Worm (Caenorhabditis elegans) whole organism, late embryonic: ENCODE results near the gene ubc-22.
A peak's percentile ranks its signal among the peaks of the same experiment; 100 is the strongest.

Experiments used
- C38D4.7 ChIP-seq: fragments of 200-800 bp; sonication (Bioruptor generic); optimal IDR thresholded peaks from 2 replicates; lab custom pipeline; 2018; ENCODE audit warnings: mild to moderate bottlenecking, missing genetic modification characterization, moderate library complexity, missing compliant biosample characterization
- F13H6.1 ChIP-seq: sonication (generic microtip); optimal IDR thresholded peaks from 2 replicates; lab custom pipeline; 2016; ENCODE audit warnings: missing genetic modification characterization, missing compliant biosample characterization
- K09A11.1 ChIP-seq: sonication (generic microtip); optimal IDR thresholded peaks from 2 replicates; lab custom pipeline; 2017; ENCODE audit warnings: antibody characterized with exemption, mild to moderate bottlenecking, missing genetic modification characterization, missing compliant biosample characterization; ENCODE audit not compliant: insufficient read depth
- Y22D7AL.16 ChIP-seq: sonication (generic microtip); optimal IDR thresholded peaks from 2 replicates; lab custom pipeline; 2016; ENCODE audit warnings: missing genetic modification characterization, missing compliant biosample characterization
- ahr-1 ChIP-seq: sonication (generic microtip); optimal IDR thresholded peaks from 2 replicates; lab custom pipeline; 2016; ENCODE audit warnings: missing genetic modification characterization, missing compliant biosample characterization
- ama-1 ChIP-seq: fragments of 150-350 bp; optimal IDR thresholded peaks from 2 replicates; lab custom pipeline; 2014
- ceh-14 ChIP-seq: sonication (generic microtip); optimal IDR thresholded peaks from 2 replicates; lab custom pipeline; 2016; ENCODE audit warnings: missing genotype, missing genetic modification characterization, missing compliant biosample characterization
- ceh-2 ChIP-seq: sonication (generic microtip); optimal IDR thresholded peaks from 2 replicates; lab custom pipeline; 2016; ENCODE audit warnings: missing genotype, missing genetic modification characterization, missing compliant biosample characterization
- ceh-22 ChIP-seq: sonication (generic microtip); optimal IDR thresholded peaks from 2 replicates; lab custom pipeline; 2017; ENCODE audit warnings: missing biosample characterization, missing genetic modification characterization
- ceh-24 ChIP-seq: sonication (generic microtip); optimal IDR thresholded peaks from 2 replicates; lab custom pipeline; 2016; ENCODE audit warnings: mild to moderate bottlenecking, missing genetic modification characterization, missing compliant biosample characterization
- ceh-34 ChIP-seq: sonication (generic microtip); optimal IDR thresholded peaks from 2 replicates; lab custom pipeline; 2016; ENCODE audit warnings: mild to moderate bottlenecking, missing genetic modification characterization, missing compliant biosample characterization
- ceh-48 ChIP-seq: sonication (generic microtip); optimal IDR thresholded peaks from 2 replicates; lab custom pipeline; 2016; ENCODE audit warnings: missing genetic modification characterization, inconsistent platforms, missing compliant biosample characterization
- ceh-6 ChIP-seq: fragments of 200-800 bp; sonication (Bioruptor generic); optimal IDR thresholded peaks from 2 replicates; lab custom pipeline; 2018; ENCODE audit warnings: mild to moderate bottlenecking, missing genetic modification characterization, missing compliant biosample characterization
- che-1 ChIP-seq: sonication (generic microtip); optimal IDR thresholded peaks from 2 replicates; lab custom pipeline; 2016; ENCODE audit warnings: mild to moderate bottlenecking, missing genetic modification characterization, missing compliant biosample characterization
- dmd-4 ChIP-seq: sonication (generic microtip); optimal IDR thresholded peaks from 2 replicates; lab custom pipeline; 2016; ENCODE audit warnings: borderline replicate concordance, missing genetic modification characterization, missing compliant biosample characterization
- dve-1 ChIP-seq: sonication (generic microtip); optimal IDR thresholded peaks from 2 replicates; lab custom pipeline; 2017; ENCODE audit warnings: antibody characterized with exemption, mild to moderate bottlenecking, missing genetic modification characterization, missing compliant biosample characterization
- elt-4 ChIP-seq: sonication (generic microtip); optimal IDR thresholded peaks from 2 replicates; lab custom pipeline; 2016; ENCODE audit warnings: missing genetic modification characterization, missing compliant biosample characterization
- ets-4 ChIP-seq: sonication (generic microtip); optimal IDR thresholded peaks from 2 replicates; lab custom pipeline; 2016; ENCODE audit warnings: missing genetic modification characterization, missing compliant biosample characterization
- eyg-1 ChIP-seq: sonication (generic microtip); optimal IDR thresholded peaks from 2 replicates; lab custom pipeline; 2016; ENCODE audit warnings: missing genotype, missing genetic modification characterization, missing compliant biosample characterization
- fax-1 ChIP-seq: sonication (generic microtip); optimal IDR thresholded peaks from 2 replicates; lab custom pipeline; 2016; ENCODE audit warnings: missing genotype, missing genetic modification characterization, missing compliant biosample characterization
- fkh-6 ChIP-seq: sonication (generic microtip); optimal IDR thresholded peaks from 2 replicates; lab custom pipeline; 2016; ENCODE audit warnings: missing genetic modification characterization, missing compliant biosample characterization
- gmeb-2 ChIP-seq: sonication (generic microtip); optimal IDR thresholded peaks from 2 replicates; lab custom pipeline; 2016; ENCODE audit warnings: missing genetic modification characterization, inconsistent platforms, missing compliant biosample characterization
- hlh-15 ChIP-seq: sonication (generic microtip); optimal IDR thresholded peaks from 2 replicates; lab custom pipeline; 2016; ENCODE audit warnings: missing genetic modification characterization, missing compliant biosample characterization
- hlh-6 ChIP-seq: sonication (generic microtip); optimal IDR thresholded peaks from 2 replicates; lab custom pipeline; 2016; ENCODE audit warnings: missing genotype, missing genetic modification characterization, missing compliant biosample characterization
- lim-6 ChIP-seq: sonication (generic microtip); optimal IDR thresholded peaks from 2 replicates; lab custom pipeline; 2016; ENCODE audit warnings: missing genetic modification characterization, missing compliant biosample characterization
- lin-11 ChIP-seq: fragments of 200-800 bp; sonication (Bioruptor generic); optimal IDR thresholded peaks from 2 replicates; lab custom pipeline; 2018; ENCODE audit warnings: mild to moderate bottlenecking, missing genetic modification characterization, missing compliant biosample characterization
- madf-2 ChIP-seq: sonication (generic microtip); optimal IDR thresholded peaks from 2 replicates; lab custom pipeline; 2017; ENCODE audit warnings: missing genetic modification characterization, missing compliant biosample characterization
- mec-3 ChIP-seq: sonication (generic microtip); optimal IDR thresholded peaks from 2 replicates; lab custom pipeline; 2016; ENCODE audit warnings: borderline replicate concordance, missing genetic modification characterization, missing compliant biosample characterization
- nfya-1 ChIP-seq: sonication (generic microtip); optimal IDR thresholded peaks from 2 replicates; lab custom pipeline; 2017; ENCODE audit warnings: missing genetic modification characterization, mild to moderate bottlenecking, missing compliant biosample characterization, antibody characterized with exemption, moderate library complexity
- nhr-11 ChIP-seq: fragments of 150-350 bp; optimal IDR thresholded peaks from 2 replicates; lab custom pipeline; 2014; ENCODE audit warnings: missing biosample characterization, missing genetic modification characterization
- npax-4 ChIP-seq: sonication (generic microtip); optimal IDR thresholded peaks from 2 replicates; lab custom pipeline; 2016; ENCODE audit warnings: missing genetic modification characterization, missing compliant biosample characterization
- pat-9 ChIP-seq: fragments of 200-800 bp; sonication (Bioruptor generic); optimal IDR thresholded peaks from 2 replicates; lab custom pipeline; 2018; ENCODE audit warnings: mild to moderate bottlenecking, missing genetic modification characterization, moderate library complexity, missing compliant biosample characterization
- pha-2 ChIP-seq: sonication (generic microtip); optimal IDR thresholded peaks from 2 replicates; lab custom pipeline; 2017; ENCODE audit warnings: mild to moderate bottlenecking, missing genetic modification characterization, missing compliant biosample characterization
- pqm-1 ChIP-seq: sonication (generic microtip); optimal IDR thresholded peaks from 2 replicates; lab custom pipeline; 2016; ENCODE audit warnings: missing genetic modification characterization, missing compliant biosample characterization
- pros-1 ChIP-seq: fragments of 150-350 bp; optimal IDR thresholded peaks from 2 replicates; lab custom pipeline; 2014; ENCODE audit warnings: missing biosample characterization, missing genetic modification reagents, missing genetic modification characterization
- ref-2 ChIP-seq: sonication (generic microtip); optimal IDR thresholded peaks from 2 replicates; lab custom pipeline; 2016; ENCODE audit warnings: missing genetic modification characterization, missing compliant biosample characterization
- rnt-1 ChIP-seq: sonication (generic microtip); optimal IDR thresholded peaks from 2 replicates; lab custom pipeline; 2016; ENCODE audit warnings: missing genetic modification characterization, missing compliant biosample characterization
- sdc-2 ChIP-seq: sonication (generic microtip); optimal IDR thresholded peaks from 2 replicates; lab custom pipeline; 2016; ENCODE audit warnings: missing genotype, missing genetic modification characterization, missing compliant biosample characterization
- sox-2 ChIP-seq: fragments of 200-800 bp; sonication (Bioruptor generic); IDR thresholded peaks from 2 replicates; pipeline ENCODE4 v1.3.6; 2022; ENCODE audit warnings: missing genetic modification reagents, missing genetic modification characterization, missing compliant biosample characterization
- sox-4 ChIP-seq: sonication (generic microtip); optimal IDR thresholded peaks from 2 replicates; lab custom pipeline; 2017; ENCODE audit warnings: mild to moderate bottlenecking, missing genetic modification characterization, inconsistent platforms, missing compliant biosample characterization
- syd-9 ChIP-seq: sonication (generic microtip); optimal IDR thresholded peaks from 2 replicates; lab custom pipeline; 2016; ENCODE audit warnings: mild to moderate bottlenecking, missing genetic modification characterization, moderate library complexity, missing compliant biosample characterization
- tbx-2 ChIP-seq: sonication (generic microtip); optimal IDR thresholded peaks from 2 replicates; lab custom pipeline; 2016; ENCODE audit warnings: missing genetic modification characterization, missing compliant biosample characterization
- tbx-7 ChIP-seq: sonication (generic microtip); optimal IDR thresholded peaks from 2 replicates; lab custom pipeline; 2016; ENCODE audit warnings: missing genotype, missing genetic modification characterization, missing compliant biosample characterization
- ttx-3 ChIP-seq: sonication (generic microtip); optimal IDR thresholded peaks from 2 replicates; lab custom pipeline; 2016; ENCODE audit warnings: missing genetic modification reagents, missing genetic modification characterization, missing compliant biosample characterization
- unc-3 ChIP-seq, 2 experiments: fragments of 200-800 bp in 1 of 2; sonication (Bioruptor generic) in 1 of 2; sonication (generic microtip) in 1 of 2; conservative IDR thresholded peaks in 1 of 2; optimal IDR thresholded peaks in 1 of 2; 2 replicates each; pipeline versions ENCODE4 v1.3.6 to Lab custom; 2016 to 2022; ENCODE audit warnings: missing compliant biosample characterization in 2 of 2, missing genetic modification characterization in 2 of 2, missing genetic modification reagents in 1 of 2
- unc-42 ChIP-seq: sonication (generic microtip); optimal IDR thresholded peaks from 2 replicates; lab custom pipeline; 2016; ENCODE audit warnings: missing genotype, missing genetic modification characterization, missing compliant biosample characterization
- unc-55 ChIP-seq: sonication (generic microtip); optimal IDR thresholded peaks from 2 replicates; lab custom pipeline; 2017; ENCODE audit warnings: missing biosample characterization, missing genetic modification reagents, missing genetic modification characterization
- unc-86 ChIP-seq: sonication (generic microtip); optimal IDR thresholded peaks from 2 replicates; lab custom pipeline; 2016; ENCODE audit warnings: missing genetic modification characterization, missing compliant biosample characterization
- zip-5 ChIP-seq: sonication (generic microtip); optimal IDR thresholded peaks from 2 replicates; lab custom pipeline; 2016; ENCODE audit warnings: missing genetic modification characterization, missing compliant biosample characterization
- ztf-16 ChIP-seq: sonication (generic microtip); optimal IDR thresholded peaks from 2 replicates; lab custom pipeline; 2017; ENCODE audit warnings: missing genetic modification characterization, missing compliant biosample characterization

The ubc-22 gene

DNA sequence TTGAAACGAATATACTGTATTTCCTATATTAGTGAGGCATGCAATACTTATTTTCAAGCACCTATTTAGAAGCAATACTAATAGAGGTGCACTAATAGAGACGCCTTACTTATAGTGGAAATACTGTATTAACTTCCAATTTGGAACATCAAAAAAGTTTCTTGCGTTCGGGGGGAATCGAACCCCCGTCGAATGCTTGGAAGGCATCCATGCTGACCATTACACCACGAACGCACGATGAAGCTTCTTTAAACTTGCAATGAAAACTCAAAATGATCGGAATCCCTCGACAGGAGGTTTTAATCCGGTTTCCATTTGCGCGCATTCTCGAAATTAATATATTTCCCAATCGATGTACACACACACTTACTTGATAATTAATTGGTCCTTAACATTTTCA lies 30.8 kb downstream of the ubc-22 start:
- TF ChIP-seq fkh-6 (tag; lab: Kevin White, UChicago): no peak
- TF ChIP-seq unc-3 (GFP tag; conservative IDR thresholded peaks at IDR 0.05; lab: Robert Waterston, UW): no peak
- TF ChIP-seq unc-3 (tag; optimal IDR thresholded peaks at IDR 0.05; lab: Kevin White, UChicago): no peak

DNA sequence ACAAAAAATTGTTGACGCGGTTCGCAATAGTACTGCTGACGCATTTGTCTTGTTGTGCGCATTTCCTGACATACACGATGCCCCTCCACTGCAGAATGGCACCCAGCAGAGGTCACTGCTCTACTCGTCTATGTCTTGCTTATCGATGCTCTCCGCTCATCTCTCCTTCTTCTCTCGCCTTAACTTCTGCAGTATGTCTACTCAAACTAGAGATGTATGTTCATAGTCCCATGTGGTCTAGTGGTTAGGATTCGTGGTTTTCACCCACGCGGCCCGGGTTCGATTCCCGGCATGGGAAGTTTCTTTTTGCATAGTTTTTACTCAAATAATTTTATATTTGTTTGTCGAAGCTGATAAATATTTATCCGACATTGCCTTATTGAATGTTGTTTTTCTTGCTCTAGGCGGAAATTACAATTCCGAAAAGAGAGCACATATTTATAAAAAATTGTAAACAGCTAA lies 33.0 kb downstream of the ubc-22 start, which contains the start of gene C28G1.2:
C28G1.2 (plus strand) TSS at position 130 of the 462 bp plus-strand sequence.
- TF ChIP-seq ttx-3 (tag; lab: Kevin White, UChicago) (peak; percentile 95), che-1 (peak; percentile 93), sox-4 (tag; lab: Kevin White, UChicago) (peak; percentile 94), lim-6 (peak; percentile 74), ceh-24 (tag; lab: Kevin White, UChicago) (peak; percentile 79), madf-2 (tag; lab: Kevin White, UChicago) (peak; percentile 93), dve-1 (tag; lab: Kevin White, UChicago) (peak; percentile 89), F13H6.1 (peak; percentile 94), mec-3 (tag; lab: Kevin White, UChicago) (peak; percentile 75), zip-5 (tag; lab: Kevin White, UChicago) (peak; percentile 80), ref-2 (tag; lab: Kevin White, UChicago) (peak; percentile 98), sdc-2 (tag; lab: Kevin White, UChicago) (peak; percentile 93), pha-2 (tag; lab: Kevin White, UChicago) (peak; percentile 94), fkh-6 (tag; lab: Kevin White, UChicago) (peak; percentile 91), Y22D7AL.16 (tag; lab: Kevin White, UChicago) (peak; percentile 96), gmeb-2 (tag; lab: Kevin White, UChicago) (peak; percentile 94), unc-86 (peak; percentile 94), ceh-22 (peak; percentile 8), ceh-14 (tag; lab: Kevin White, UChicago) (peak; percentile 92), pros-1 (tag; lab: Kevin White, UChicago) (peak; percentile 75), fax-1 (tag; lab: Kevin White, UChicago) (peak; percentile 89), ahr-1 (tag; lab: Kevin White, UChicago) (peak; percentile 92), lin-11 (tag; lab: Kevin White, UChicago) (peak; percentile 91), K09A11.1 (tag; lab: Kevin White, UChicago) (peak; percentile 87), elt-4 (tag; lab: Kevin White, UChicago) (peak; percentile 90), npax-4 (peak; percentile 85), pqm-1 (tag; lab: Kevin White, UChicago) (peak; percentile 85), hlh-6 (tag; lab: Kevin White, UChicago) (peak; percentile 93), unc-55 (GFP tag; lab: Kevin White, UChicago) (peak; percentile 25), nhr-11 (tag; lab: Kevin White, UChicago) (no peak), ceh-6 (peak; percentile 95), eyg-1 (tag; lab: Kevin White, UChicago) (peak; percentile 95), unc-42 (peak; percentile 93), rnt-1 (peak; percentile 96), C38D4.7 (GFP tag; lab: Kevin White, UChicago) (peak; percentile 92), syd-9 (tag; lab: Kevin White, UChicago) (peak; percentile 96), ceh-34 (peak; percentile 97), ztf-16 (peak; percentile 93), ceh-48 (tag; lab: Kevin White, UChicago) (peak; percentile 89), nfya-1 (tag; lab: Kevin White, UChicago) (peak; percentile 89), pat-9 (tag; lab: Kevin White, UChicago) (peak; percentile 93), ets-4 (tag; lab: Kevin White, UChicago) (peak; percentile 52), sox-2 (GFP tag; lab: Robert Waterston, UW) (peak; percentile 86), tbx-7 (tag; lab: Kevin White, UChicago) (peak; percentile 77), tbx-2 (peak; percentile 95), ama-1 (lab: Kevin White, UChicago) (no peak), dmd-4 (tag; lab: Kevin White, UChicago) (peak; percentile 91), hlh-15 (tag; lab: Kevin White, UChicago) (peak; percentile 91), ceh-2 (tag; lab: Kevin White, UChicago) (peak; percentile 89)
